Fruit fly (Drosophila melanogaster): ENCODE data around the gene msps.

Gene msps

DNA sequence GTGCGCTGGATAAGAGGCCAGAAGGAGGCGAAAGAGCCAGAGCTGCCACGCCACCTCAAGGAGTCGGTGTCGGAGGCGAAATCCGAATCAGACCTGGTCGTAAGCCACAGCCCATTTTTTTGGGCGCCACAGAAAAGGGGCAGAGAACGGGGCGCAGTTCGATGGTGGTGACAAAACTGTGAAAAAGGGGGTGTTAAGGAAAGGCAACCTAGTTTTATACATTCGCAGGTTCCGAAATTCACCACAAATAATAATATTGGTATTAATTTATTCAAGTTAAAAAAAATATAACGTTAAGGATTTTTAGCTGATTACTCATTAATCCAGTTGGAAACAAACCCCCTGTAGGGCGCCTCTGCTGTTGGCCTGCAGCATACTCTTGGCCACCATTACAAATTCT, 27.0 kb upstream of the msps start:
- no peak for TF ChIP-seq Myc (optimal IDR thresholded peaks at IDR 0.05)

DNA sequence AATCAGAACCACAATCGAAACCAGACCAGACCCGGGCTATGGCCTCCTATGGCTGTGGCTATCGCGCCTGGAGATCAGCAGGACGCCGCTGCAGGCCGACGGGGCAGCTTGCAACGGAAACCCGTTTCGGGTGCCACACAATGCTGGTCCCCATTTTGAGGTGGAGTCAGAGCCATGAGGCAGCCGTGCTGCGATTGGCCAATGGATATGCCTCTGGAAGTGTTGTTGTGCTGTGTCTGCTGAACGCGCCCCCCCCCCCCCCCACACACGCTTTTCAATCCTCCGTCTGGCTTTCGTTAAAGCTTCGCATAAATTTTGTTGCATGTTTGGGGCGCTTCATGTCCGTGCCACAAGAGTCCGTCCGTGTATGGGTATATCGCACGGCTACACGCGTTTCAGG, 26.5 kb upstream of the msps start:
- no peak for TF ChIP-seq h (optimal IDR thresholded peaks at IDR 0.05)
- TF ChIP-seq ttk (optimal IDR thresholded peaks at IDR 0.05) = no peak
- TF ChIP-seq psq (optimal IDR thresholded peaks at IDR 0.05) = no peak
- TF ChIP-seq Sin3A (optimal IDR thresholded peaks at IDR 0.05) = no peak
- no peak for TF ChIP-seq Myc (optimal IDR thresholded peaks at IDR 0.05)
- TF ChIP-seq insv (optimal IDR thresholded peaks at IDR 0.05) = no peak

DNA sequence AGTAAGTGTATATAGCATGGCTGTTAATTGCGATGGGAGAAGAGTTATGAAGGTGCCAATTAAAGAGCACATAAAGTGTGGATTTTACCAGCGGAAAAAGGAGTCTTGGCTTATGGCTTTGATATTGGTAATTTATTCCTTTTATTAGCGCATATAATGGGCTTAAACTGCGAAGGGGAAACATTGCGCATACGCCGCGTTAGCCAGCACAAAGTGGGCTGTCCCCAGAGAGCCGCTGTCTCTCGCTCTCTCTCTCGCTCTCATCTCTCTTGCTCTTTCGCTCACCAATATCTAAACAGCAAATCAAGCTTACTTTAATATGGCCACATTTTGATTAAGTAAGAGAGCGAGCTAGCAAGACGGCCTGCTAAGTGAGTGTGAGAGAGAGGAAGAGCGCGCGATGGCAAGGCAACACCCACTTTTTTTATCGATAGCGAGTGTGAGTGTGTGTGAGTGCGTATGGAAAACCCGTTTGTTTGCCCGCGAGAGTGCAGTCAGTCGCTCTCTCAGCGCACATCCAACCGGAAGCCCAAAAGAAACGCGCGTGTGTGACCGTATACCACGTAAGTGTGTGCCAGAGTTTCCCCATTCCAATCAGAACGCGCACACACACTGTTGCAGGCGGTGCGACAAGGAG, 24.9 kb upstream of the msps start, which contains the start of gene pnr:
pnr (plus strand) TSS at position 493 of the 637 bp plus-strand sequence.
- TF ChIP-seq Myc (optimal IDR thresholded peaks at IDR 0.05) (no peak), psq (optimal IDR thresholded peaks at IDR 0.05) (no peak), ttk (optimal IDR thresholded peaks at IDR 0.05) (no peak), insv (optimal IDR thresholded peaks at IDR 0.05) (no peak), h (optimal IDR thresholded peaks at IDR 0.05) (no peak), Sin3A (optimal IDR thresholded peaks at IDR 0.05) (no peak)

DNA sequence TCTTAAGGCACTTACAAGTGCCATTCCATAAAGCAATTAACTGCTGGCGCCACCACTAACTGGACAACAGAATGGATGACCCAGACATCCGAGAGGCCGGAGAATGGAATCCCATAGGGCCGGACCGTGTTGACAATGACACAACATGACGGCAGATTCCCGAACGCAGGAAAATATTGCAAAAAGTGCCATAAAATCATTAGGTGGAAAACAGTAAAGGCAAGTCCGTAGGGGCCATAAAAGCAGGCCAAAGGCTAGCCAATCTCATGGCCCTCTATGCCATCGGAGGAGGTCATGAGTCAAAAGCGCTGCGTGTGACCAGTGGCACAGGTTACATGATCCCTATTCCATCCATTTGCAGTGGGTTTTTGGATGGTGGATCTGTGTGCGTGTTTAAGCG, 21.9 kb upstream of the msps start:
- TF ChIP-seq insv (optimal IDR thresholded peaks at IDR 0.05) (no peak), psq (optimal IDR thresholded peaks at IDR 0.05) (no peak), h (optimal IDR thresholded peaks at IDR 0.05) (no peak), Sin3A (optimal IDR thresholded peaks at IDR 0.05) (no peak), ttk (optimal IDR thresholded peaks at IDR 0.05) (no peak), Myc (optimal IDR thresholded peaks at IDR 0.05) (no peak)

DNA sequence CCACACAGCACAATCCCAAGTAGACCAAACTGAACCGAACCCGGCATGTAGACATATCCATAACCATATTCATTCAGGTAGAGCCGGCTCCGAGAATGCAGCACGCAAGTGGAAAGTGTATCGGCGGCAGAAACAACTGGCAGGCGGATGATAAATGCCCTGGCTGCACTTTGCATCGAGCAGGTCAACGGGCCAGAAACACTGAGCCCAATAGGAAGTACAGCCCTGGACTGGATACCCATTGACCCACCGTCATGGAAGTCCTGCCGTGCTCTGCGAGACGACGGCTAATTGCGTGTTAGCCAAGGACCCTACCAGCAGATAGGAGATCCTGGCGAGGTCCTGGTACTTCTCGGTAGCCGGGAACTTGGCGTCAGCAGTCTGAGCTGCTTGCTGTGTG, 21.0 kb upstream of the msps start:
- TF ChIP-seq psq (optimal IDR thresholded peaks at IDR 0.05) (no peak), ttk (optimal IDR thresholded peaks at IDR 0.05) (no peak), insv (optimal IDR thresholded peaks at IDR 0.05) (no peak), h (optimal IDR thresholded peaks at IDR 0.05) (no peak), Sin3A (optimal IDR thresholded peaks at IDR 0.05) (no peak), Myc (optimal IDR thresholded peaks at IDR 0.05) (no peak)

DNA sequence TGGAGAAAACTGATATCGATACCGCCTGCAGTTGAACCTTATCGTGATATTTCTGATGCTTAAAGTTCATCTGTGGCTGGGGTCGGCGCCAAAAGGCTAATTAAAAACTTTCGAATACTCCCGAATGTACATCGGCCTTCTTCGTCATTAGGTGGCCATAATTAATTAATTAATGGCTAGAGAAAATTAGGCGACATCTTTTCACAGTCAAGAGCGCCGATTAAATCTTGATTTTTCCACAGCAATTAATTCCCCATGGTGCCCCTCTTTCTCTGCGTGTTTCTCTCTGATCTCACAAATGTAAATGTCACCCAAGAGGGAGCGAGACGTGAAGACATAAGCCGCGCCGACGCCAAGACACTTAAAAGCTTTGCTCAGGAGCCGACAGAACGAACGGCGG, 20.2 kb upstream of the msps start:
- TF ChIP-seq h (optimal IDR thresholded peaks at IDR 0.05) (no peak), Myc (optimal IDR thresholded peaks at IDR 0.05) (no peak), ttk (optimal IDR thresholded peaks at IDR 0.05) (no peak), insv (optimal IDR thresholded peaks at IDR 0.05) (no peak), Sin3A (optimal IDR thresholded peaks at IDR 0.05) (no peak), psq (optimal IDR thresholded peaks at IDR 0.05) (no peak)

DNA sequence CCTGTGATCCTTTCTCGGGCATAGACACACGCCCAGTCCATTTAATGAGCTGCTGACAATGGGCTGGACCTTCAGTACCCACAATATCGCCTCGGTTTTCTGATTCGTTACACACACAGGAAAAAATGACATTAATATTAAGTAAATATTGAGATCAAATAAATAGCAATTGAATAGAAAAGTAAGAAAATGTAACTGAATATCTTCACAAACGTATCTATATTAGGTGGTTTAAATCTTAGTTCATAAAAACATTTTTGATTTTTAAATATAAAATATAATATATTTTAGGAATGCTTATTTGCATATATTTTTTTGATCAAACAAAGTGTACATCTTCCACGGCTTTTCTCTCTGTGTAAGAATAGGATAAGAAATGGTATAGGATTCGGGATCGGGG, 16.9 kb upstream of the msps start:
- TF ChIP-seq insv (optimal IDR thresholded peaks at IDR 0.05) (no peak), Myc (optimal IDR thresholded peaks at IDR 0.05) (no peak), psq (optimal IDR thresholded peaks at IDR 0.05) (no peak), h (optimal IDR thresholded peaks at IDR 0.05) (no peak), ttk (optimal IDR thresholded peaks at IDR 0.05) (no peak), Sin3A (optimal IDR thresholded peaks at IDR 0.05) (no peak)

DNA sequence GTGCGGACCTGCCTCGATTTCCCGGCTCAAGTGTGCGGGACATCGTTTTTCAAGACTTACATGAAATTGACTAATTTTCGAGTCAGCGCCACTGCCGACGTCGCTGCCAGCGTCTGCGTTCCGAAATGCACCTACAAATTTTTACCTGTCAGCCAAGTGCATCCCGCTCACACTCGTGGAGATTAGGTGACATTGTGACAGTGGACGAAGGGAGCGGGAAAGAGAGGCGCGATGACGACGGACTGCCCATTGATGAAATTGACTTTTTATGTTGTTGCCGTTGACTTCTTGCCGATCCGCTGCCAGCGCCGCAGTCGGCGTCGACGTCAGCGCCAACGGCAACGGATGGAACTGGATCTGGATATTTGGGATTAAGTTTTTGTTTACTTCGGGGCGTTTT, 16.4 kb upstream of the msps start:
- TF ChIP-seq psq (optimal IDR thresholded peaks at IDR 0.05) (no peak), ttk (optimal IDR thresholded peaks at IDR 0.05) (no peak), insv (optimal IDR thresholded peaks at IDR 0.05) (no peak), h (optimal IDR thresholded peaks at IDR 0.05) (no peak), Sin3A (optimal IDR thresholded peaks at IDR 0.05) (no peak), Myc (optimal IDR thresholded peaks at IDR 0.05) (no peak)

DNA sequence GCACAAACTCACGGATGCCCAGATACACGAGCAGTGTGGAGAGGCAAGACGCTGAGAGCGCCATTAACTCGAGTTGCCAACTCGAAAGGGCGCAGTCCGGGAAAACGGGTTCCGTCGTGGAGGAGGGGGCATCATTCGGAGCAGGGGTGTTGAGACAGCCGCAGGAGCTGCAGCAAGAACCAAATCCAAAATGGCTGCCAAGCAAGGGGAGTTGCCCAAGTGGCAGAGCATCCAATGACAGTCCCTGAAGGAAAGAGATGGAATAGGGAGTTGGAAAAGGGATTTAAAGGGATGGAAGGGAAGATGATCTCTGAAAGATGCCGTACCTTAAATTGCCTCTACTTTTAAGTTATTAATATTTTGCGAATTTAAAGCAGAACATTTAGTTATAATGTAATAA, 12.6 kb upstream of the msps start:
- TF ChIP-seq insv (optimal IDR thresholded peaks at IDR 0.05) (no peak), Myc (optimal IDR thresholded peaks at IDR 0.05) (no peak), ttk (optimal IDR thresholded peaks at IDR 0.05) (no peak), h (optimal IDR thresholded peaks at IDR 0.05) (no peak), psq (optimal IDR thresholded peaks at IDR 0.05) (no peak), Sin3A (optimal IDR thresholded peaks at IDR 0.05) (no peak)

DNA sequence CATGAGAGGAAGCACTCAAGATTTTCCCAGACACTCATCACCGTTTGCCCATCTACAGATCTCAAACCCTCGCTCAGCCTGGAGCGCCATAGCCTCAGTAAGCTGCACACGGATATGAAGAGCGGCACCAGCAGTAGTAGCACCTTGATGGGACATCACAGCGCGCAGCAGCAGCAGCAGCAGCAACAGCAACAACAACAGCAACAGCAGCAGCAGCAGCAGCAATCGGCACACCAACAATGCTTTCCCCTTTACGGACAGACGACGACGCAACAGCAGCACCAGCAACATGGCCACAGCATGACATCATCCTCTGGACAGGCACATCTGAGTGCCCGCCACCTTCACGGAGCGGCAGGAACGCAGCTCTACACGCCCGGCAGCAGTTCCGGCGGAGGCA, 11.0 kb upstream of the msps start:
- TF ChIP-seq h (optimal IDR thresholded peaks at IDR 0.05) (no peak), Sin3A (optimal IDR thresholded peaks at IDR 0.05) (no peak)

DNA sequence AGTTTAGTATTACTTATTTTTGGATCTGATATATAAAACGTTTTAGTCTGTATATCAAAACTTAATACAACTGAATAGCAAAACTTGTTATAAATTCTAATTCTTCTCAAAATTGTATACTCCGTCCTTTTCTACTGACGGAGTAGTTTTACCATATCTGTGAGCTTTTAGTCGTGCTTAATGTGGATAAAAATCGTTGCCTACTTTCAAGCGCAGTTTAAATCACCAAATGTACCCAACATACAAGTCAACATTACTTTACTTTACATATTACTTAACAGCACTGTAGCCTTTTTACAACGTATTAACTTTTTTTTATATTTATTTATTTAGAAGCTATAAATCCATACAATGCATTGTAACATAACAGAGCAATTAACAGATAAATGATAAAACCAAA, 9.7 kb upstream of the msps start:
- no peak for TF ChIP-seq insv (optimal IDR thresholded peaks at IDR 0.05)
- TF ChIP-seq Myc (optimal IDR thresholded peaks at IDR 0.05) = no peak
- TF ChIP-seq psq (optimal IDR thresholded peaks at IDR 0.05) = no peak
- TF ChIP-seq Sin3A (optimal IDR thresholded peaks at IDR 0.05) = no peak
- TF ChIP-seq ttk (optimal IDR thresholded peaks at IDR 0.05) = no peak
- no peak for TF ChIP-seq h (optimal IDR thresholded peaks at IDR 0.05)

DNA sequence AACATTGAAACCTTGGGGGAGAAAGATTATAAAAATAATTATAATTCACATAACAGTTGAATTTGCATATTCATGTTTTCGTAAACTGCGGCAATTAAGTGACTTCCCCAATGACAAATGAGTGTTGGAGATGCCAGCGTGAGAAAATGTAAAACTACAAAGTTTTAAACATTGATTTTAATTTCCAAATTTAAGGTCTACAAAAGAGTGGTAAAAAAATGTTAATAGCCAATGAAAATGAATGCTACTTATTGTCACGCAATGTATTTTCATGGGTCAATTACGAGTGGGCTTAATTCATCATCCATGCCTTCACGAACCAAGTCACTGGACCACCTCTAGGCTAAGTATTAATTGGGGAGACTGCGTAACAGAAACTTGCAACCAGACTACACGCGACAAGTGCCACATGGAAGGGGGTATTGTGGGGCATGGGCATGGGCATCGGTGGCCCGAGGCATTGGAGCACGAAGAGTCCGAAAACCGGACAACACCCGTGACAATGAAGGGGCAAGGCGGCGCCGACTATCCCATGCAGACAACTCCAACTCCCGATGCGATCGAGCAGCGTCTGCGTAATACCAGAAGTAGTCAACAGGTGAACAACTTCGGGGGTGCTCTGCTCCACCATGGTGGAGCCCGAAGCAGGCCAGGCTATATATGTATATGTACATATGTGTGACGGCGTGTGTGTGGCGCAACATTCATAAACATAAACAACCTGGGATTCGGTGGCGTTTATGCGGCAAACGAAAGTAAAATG, 8.3 kb upstream of the msps start:
- TF ChIP-seq Myc (optimal IDR thresholded peaks at IDR 0.05) (no peak), psq (optimal IDR thresholded peaks at IDR 0.05) (no peak), Sin3A (optimal IDR thresholded peaks at IDR 0.05) (no peak), h (optimal IDR thresholded peaks at IDR 0.05) (no peak), insv (optimal IDR thresholded peaks at IDR 0.05) (no peak), ttk (optimal IDR thresholded peaks at IDR 0.05) (no peak)

Measured in Kc167 (cell line).